Fruit fly (Drosophila melanogaster): ENCODE results near the gene c11.1.
A peak's percentile ranks its signal among the peaks of the same experiment; 100 is the strongest.

c11.1 gene

DNA sequence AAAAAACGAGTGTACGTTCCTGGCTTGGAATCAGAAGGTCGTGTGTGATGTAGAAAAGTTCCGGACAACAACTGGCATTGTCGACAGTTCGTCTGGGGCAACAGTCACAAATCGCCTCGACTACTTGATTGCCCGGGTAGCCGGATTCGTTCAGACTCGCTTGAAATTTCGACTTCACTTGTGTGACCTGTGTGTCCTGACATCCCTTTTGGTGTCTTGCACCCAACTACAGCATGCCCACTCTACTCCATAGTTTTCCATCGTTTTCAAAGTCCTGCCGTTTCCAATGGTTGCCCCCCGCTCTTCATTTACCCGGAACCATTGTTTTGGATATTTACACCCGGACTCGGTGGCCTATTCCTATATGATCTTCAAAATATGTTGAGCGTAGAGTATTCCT, 15.3 kb downstream of the c11.1 start, which contains the start of gene Erk7:
Gene Erk7 (minus strand): TSS at position 101 of the 400 bp plus-strand sequence.
- TF ChIP-seq vfl (GFP tag; optimal IDR thresholded peaks at IDR 0.05): no peak
- no peak for TF ChIP-seq CG8944 (GFP tag; optimal IDR thresholded peaks at IDR 0.05)
- no peak for TF ChIP-seq CG17912 (GFP tag; optimal IDR thresholded peaks at IDR 0.05)
- TF ChIP-seq crol (GFP tag; IDR thresholded peaks at IDR 0.05): no peak
- no peak for TF ChIP-seq HLH3B (GFP tag; IDR thresholded peaks at IDR 0.05)
- TF ChIP-seq ash1 (GFP tag; optimal IDR thresholded peaks at IDR 0.05): no peak
- TF ChIP-seq nerfin-1 (tag; optimal IDR thresholded peaks at IDR 0.05): no peak
- no peak for TF ChIP-seq Hmr (GFP tag; optimal IDR thresholded peaks at IDR 0.05)
- no peak for TF ChIP-seq CG11504 (tag; optimal IDR thresholded peaks at IDR 0.05)
- TF ChIP-seq tna (GFP tag; IDR thresholded peaks at IDR 0.05; ENCODE audit: partially characterized antibody): no peak
- TF ChIP-seq B-H1 (GFP tag; IDR thresholded peaks at IDR 0.05): no peak
- TF ChIP-seq Deaf1 (tag; optimal IDR thresholded peaks at IDR 0.05): no peak
- TF ChIP-seq CG12659 (GFP tag; optimal IDR thresholded peaks at IDR 0.05): no peak
- TF ChIP-seq kni (GFP tag; optimal IDR thresholded peaks at IDR 0.05): no peak
- TF ChIP-seq tap (tag; optimal IDR thresholded peaks at IDR 0.05): no peak
- TF ChIP-seq disco-r (GFP tag; optimal IDR thresholded peaks at IDR 0.05): no peak
- TF ChIP-seq CG32772 (GFP tag; IDR thresholded peaks at IDR 0.05): no peak
- TF ChIP-seq CG13894 (tag; optimal IDR thresholded peaks at IDR 0.05): no peak

DNA sequence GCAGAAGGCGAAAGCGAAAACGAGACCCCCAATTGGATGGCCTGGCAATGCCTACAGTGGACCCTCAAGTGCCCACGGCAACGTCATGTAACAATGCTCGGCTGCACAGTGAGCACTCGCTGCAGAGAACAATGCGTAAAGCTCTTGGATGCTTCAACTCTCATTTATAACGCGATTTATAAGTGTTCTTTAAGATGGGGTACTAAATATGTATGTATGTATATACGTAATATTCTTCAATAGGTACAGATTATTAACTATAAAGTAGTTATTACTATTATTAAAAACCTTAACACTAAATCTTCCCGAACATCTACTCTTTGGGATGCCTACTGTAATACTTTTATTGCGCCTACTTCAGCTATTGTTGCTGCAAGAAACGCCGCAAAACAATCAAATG, 16.8 kb downstream of the c11.1 start:
- TF ChIP-seq CG12236 (GFP tag; optimal IDR thresholded peaks at IDR 0.05) (no peak), CG2712 (tag; optimal IDR thresholded peaks at IDR 0.05) (no peak), Awh (GFP tag; IDR thresholded peaks at IDR 0.05) (no peak), E2f2 (GFP tag; IDR thresholded peaks at IDR 0.05) (no peak), tio (GFP tag; optimal IDR thresholded peaks at IDR 0.05) (no peak), Med (GFP tag) (peak; percentile 24), Hr39 (optimal IDR thresholded peaks at IDR 0.05) (no peak), CG11085 (GFP tag; IDR thresholded peaks at IDR 0.05) (no peak), CG12942 (GFP tag; optimal IDR thresholded peaks at IDR 0.05) (no peak), unpg (GFP tag; optimal IDR thresholded peaks at IDR 0.05) (no peak), tna (GFP tag; IDR thresholded peaks at IDR 0.05; ENCODE audit: partially characterized antibody) (no peak), NC2α (GFP tag; optimal IDR thresholded peaks at IDR 0.05) (no peak), grau (tag; optimal IDR thresholded peaks at IDR 0.05) (peak; percentile 69), Ets65A (GFP tag) (peak; percentile 5), fd102C (GFP tag; optimal IDR thresholded peaks at IDR 0.05) (no peak), sens (GFP tag) (no peak), corto (GFP tag; optimal IDR thresholded peaks at IDR 0.05) (no peak), Drgx (GFP tag; IDR thresholded peaks at IDR 0.05) (peak; percentile 23; the same call in 1 of the 2 replicates), row (GFP tag; IDR thresholded peaks at IDR 0.05) (peak; percentile 33; the same call in 2 of the 3 replicates), CG6689 (GFP tag; IDR thresholded peaks at IDR 0.05) (0 out of 2 replicates have a peak, but pooled peaks have one; percentile 21)

- no peak for TF ChIP-seq ci (GFP tag; IDR thresholded peaks at IDR 0.05)
- TF ChIP-seq p53 (GFP tag; optimal IDR thresholded peaks at IDR 0.05): no peak
- TF ChIP-seq tna (GFP tag; IDR thresholded peaks at IDR 0.05; ENCODE audit: partially characterized antibody): peak; percentile 54
- TF ChIP-seq zen (tag; optimal IDR thresholded peaks at IDR 0.05): peak; percentile 68
- TF ChIP-seq Deaf1 (tag; optimal IDR thresholded peaks at IDR 0.05): no peak
- TF ChIP-seq CG1529 (GFP tag; optimal IDR thresholded peaks at IDR 0.05): no peak
- no peak for TF ChIP-seq CG6765 (GFP tag; optimal IDR thresholded peaks at IDR 0.05)
- no peak for TF ChIP-seq CG12769 (tag; optimal IDR thresholded peaks at IDR 0.05)
- no peak for TF ChIP-seq Lim3 (GFP tag; IDR thresholded peaks at IDR 0.05)
- TF ChIP-seq CG8944 (GFP tag; optimal IDR thresholded peaks at IDR 0.05): no peak
- TF ChIP-seq Kr (GFP tag; optimal IDR thresholded peaks at IDR 0.05): no peak
- no peak for TF ChIP-seq Sox100B (GFP tag; optimal IDR thresholded peaks at IDR 0.05)
- no peak for TF ChIP-seq CG1233 (GFP tag; optimal IDR thresholded peaks at IDR 0.05)
- no peak for TF ChIP-seq gcm (GFP tag; optimal IDR thresholded peaks at IDR 0.05)
- peak; percentile 32 for TF ChIP-seq Abd-B (GFP tag; optimal IDR thresholded peaks at IDR 0.05)
- peak; percentile 34 for TF ChIP-seq CG10267 (tag; optimal IDR thresholded peaks at IDR 0.05)
- no peak for TF ChIP-seq Ssrp (tag; optimal IDR thresholded peaks at IDR 0.05)
Measured at dm6 chrX:9255964-9256520, 26.9 kb downstream of the c11.1 start, which contains the start of gene ric8a. ric8a (plus strand) TSS chrX:9256168.

Data from whole organism, embryonic.